Worm (Caenorhabditis elegans) whole organism, L4 larva: ENCODE results near the gene C17H11.4.

Source experiments
- F37D6.2 ChIP-seq: sonication (generic microtip); optimal IDR thresholded peaks from 2 replicates; lab custom pipeline; 2016; ENCODE audit warnings: mild to moderate bottlenecking, missing genetic modification characterization, missing compliant biosample characterization
- F44E2.7 ChIP-seq: fragments of 200-800 bp; sonication (Bioruptor generic); IDR thresholded peaks from 2 replicates; pipeline ENCODE4 v2.1.2; 2022; ENCODE audit warnings: missing genetic modification characterization, missing compliant biosample characterization
- F49E8.2 ChIP-seq: sonication (generic microtip); optimal IDR thresholded peaks from 2 replicates; lab custom pipeline; 2016; ENCODE audit warnings: missing compliant biosample characterization, mild to moderate bottlenecking, missing genetic modification characterization, borderline replicate concordance
- T20F7.1 ChIP-seq: fragments of 200-800 bp; sonication (Bioruptor generic); optimal IDR thresholded peaks from 2 replicates; lab custom pipeline; 2018; ENCODE audit warnings: mild to moderate bottlenecking, missing genetic modification characterization, missing compliant biosample characterization
- T26A8.4 ChIP-seq: fragments of 200-800 bp; sonication (Bioruptor generic); IDR thresholded peaks from 2 replicates; pipeline ENCODE4 v1.3.6; 2022; ENCODE audit warnings: missing genetic modification characterization, missing compliant biosample characterization
- Y105C5A.15 ChIP-seq: fragments of 200-800 bp; sonication (Bioruptor generic); IDR thresholded peaks from 2 replicates; pipeline ENCODE4 v1.3.6; 2022; ENCODE audit warnings: missing genetic modification characterization, missing compliant biosample characterization
- Y5F2A.4 ChIP-seq: fragments of 200-800 bp; sonication (Bioruptor generic); optimal IDR thresholded peaks from 2 replicates; lab custom pipeline; 2018; ENCODE audit warnings: mild to moderate bottlenecking, missing genetic modification characterization, missing compliant biosample characterization
- Y75B8A.6 ChIP-seq: fragments of 200-800 bp; sonication (Bioruptor generic); IDR thresholded peaks from 2 replicates; pipeline ENCODE4 v1.3.6; 2022; ENCODE audit warnings: missing genetic modification reagents, missing genetic modification characterization, missing compliant biosample characterization
- ZK337.2 ChIP-seq: fragments of 200-800 bp; sonication (Bioruptor generic); IDR thresholded peaks from 2 replicates; pipeline ENCODE4 v1.3.6; 2022; ENCODE audit warnings: missing genetic modification reagents, missing genetic modification characterization, missing compliant biosample characterization
- ceh-20 ChIP-seq: fragments of 200-800 bp; sonication (Bioruptor generic); IDR thresholded peaks from 2 replicates; pipeline ENCODE4 v1.3.6; 2022; ENCODE audit warnings: missing genetic modification reagents, missing genetic modification characterization, missing compliant biosample characterization
- ceh-32 ChIP-seq: sonication (generic microtip); optimal IDR thresholded peaks from 2 replicates; lab custom pipeline; 2016; ENCODE audit warnings: mild to moderate bottlenecking, missing genetic modification characterization, missing compliant biosample characterization; ENCODE audit not compliant: poor library complexity
- ceh-62 ChIP-seq: sonication (generic microtip); optimal IDR thresholded peaks from 2 replicates; lab custom pipeline; 2017; ENCODE audit warnings: missing biosample characterization, missing genetic modification characterization
- cey-2 ChIP-seq: sonication (generic microtip); optimal IDR thresholded peaks from 3 replicates; lab custom pipeline; 2017; ENCODE audit warnings: missing genetic modification characterization, mild to moderate bottlenecking, missing compliant biosample characterization, antibody characterized with exemption, borderline replicate concordance; ENCODE audit not compliant: insufficient read depth
- daf-8 ChIP-seq: fragments of 200-800 bp; sonication (Bioruptor generic); IDR thresholded peaks from 2 replicates; pipeline ENCODE4 v1.3.6; 2022; ENCODE audit warnings: missing genetic modification characterization, missing compliant biosample characterization
- dmd-8 ChIP-seq: fragments of 200-800 bp; sonication (Bioruptor generic); IDR thresholded peaks from 2 replicates; pipeline ENCODE4 v1.3.6; 2022; ENCODE audit warnings: missing genetic modification characterization, missing compliant biosample characterization
- dmd-9 ChIP-seq: fragments of 200-800 bp; sonication (Bioruptor generic); IDR thresholded peaks from 2 replicates; pipeline ENCODE4 v1.3.6; 2022; ENCODE audit warnings: missing genetic modification reagents, missing genetic modification characterization, missing compliant biosample characterization
- dpl-1 ChIP-seq: fragments of 150-350 bp; optimal IDR thresholded peaks from 2 replicates; lab custom pipeline; 2014; ENCODE audit warnings: missing biosample characterization, missing genetic modification reagents, missing genetic modification characterization
- duxl-1 ChIP-seq: sonication (generic microtip); optimal IDR thresholded peaks from 2 replicates; lab custom pipeline; 2016; ENCODE audit warnings: mild to moderate bottlenecking, missing genetic modification characterization, moderate library complexity, missing compliant biosample characterization; ENCODE audit not compliant: poor library complexity
- egl-27 ChIP-seq: sonication (generic microtip); optimal IDR thresholded peaks from 3 replicates; lab custom pipeline; 2017; ENCODE audit warnings: missing biosample characterization, missing genetic modification reagents, missing genetic modification characterization
- egl-43 ChIP-seq: fragments of 200-800 bp; sonication (Bioruptor generic); IDR thresholded peaks from 2 replicates; pipeline ENCODE4 v1.3.6; 2022; ENCODE audit warnings: missing genetic modification reagents, missing genetic modification characterization, missing compliant biosample characterization
- fkh-10 ChIP-seq: fragments of 150-350 bp; optimal IDR thresholded peaks from 2 replicates; lab custom pipeline; 2014; ENCODE audit warnings: missing biosample characterization, missing genetic modification reagents, missing genetic modification characterization
- fos-1 ChIP-seq: fragments of 150-350 bp; optimal IDR thresholded peaks from 2 replicates; lab custom pipeline; 2014; ENCODE audit warnings: missing biosample characterization, missing genetic modification characterization
- hif-1 ChIP-seq, 2 experiments: sonication (generic microtip); optimal IDR thresholded peaks; 2 replicates each; lab custom pipeline; 2016 to 2017; ENCODE audit warnings: missing compliant biosample characterization in 2 of 2, missing genetic modification characterization in 2 of 2, missing genetic modification reagents in 2 of 2, missing genotype in 2 of 2, mild to moderate bottlenecking in 1 of 2
- lin-1 ChIP-seq: fragments of 200-800 bp; sonication (Bioruptor generic); IDR thresholded peaks from 2 replicates; pipeline ENCODE4 v1.3.6; 2022; ENCODE audit warnings: missing genetic modification reagents, missing genetic modification characterization, missing compliant biosample characterization
- lin-15B ChIP-seq: fragments of 150-350 bp; sonication (generic microtip); optimal IDR thresholded peaks from 3 replicates; lab custom pipeline; 2014; ENCODE audit warnings: missing biosample characterization, missing genetic modification characterization
- lin-29 ChIP-seq: fragments of 200-800 bp; sonication (Bioruptor generic); IDR thresholded peaks from 2 replicates; pipeline ENCODE4 v1.3.6; 2022; ENCODE audit warnings: missing genetic modification reagents, missing genetic modification characterization, missing compliant biosample characterization
- lin-38 ChIP-seq: fragments of 200-800 bp; sonication (Bioruptor generic); IDR thresholded peaks from 2 replicates; pipeline ENCODE4 v1.3.6; 2022; ENCODE audit warnings: missing genetic modification reagents, missing genetic modification characterization, missing compliant biosample characterization
- lin-39 ChIP-seq: fragments of 150-350 bp; optimal IDR thresholded peaks from 2 replicates; lab custom pipeline; 2014; ENCODE audit warnings: missing biosample characterization, missing genetic modification reagents, missing genetic modification characterization
- lir-3 ChIP-seq: sonication (generic microtip); optimal IDR thresholded peaks from 2 replicates; lab custom pipeline; 2016; ENCODE audit warnings: mild to moderate bottlenecking, missing genetic modification characterization, missing compliant biosample characterization
- madf-9 ChIP-seq: fragments of 200-800 bp; sonication (Bioruptor generic); conservative IDR thresholded peaks from 2 replicates; pipeline ENCODE4 v1.3.6; 2022; ENCODE audit warnings: missing genetic modification reagents, missing genetic modification characterization, missing compliant biosample characterization
- mep-1 ChIP-seq: fragments of 150-350 bp; sonication (generic microtip); optimal IDR thresholded peaks from 3 replicates; lab custom pipeline; 2014; ENCODE audit warnings: missing biosample characterization, missing genetic modification characterization
- mxl-2 ChIP-seq: fragments of 200-800 bp; sonication (Bioruptor generic); conservative IDR thresholded peaks from 2 replicates; pipeline ENCODE4 v1.3.6; 2022; ENCODE audit warnings: missing genetic modification reagents, missing genetic modification characterization, missing compliant biosample characterization
- nhr-102 ChIP-seq: sonication (generic microtip); optimal IDR thresholded peaks from 2 replicates; lab custom pipeline; 2016; ENCODE audit warnings: mild to moderate bottlenecking, missing genetic modification characterization, moderate library complexity, missing compliant biosample characterization
- nhr-11 ChIP-seq: fragments of 150-350 bp; optimal IDR thresholded peaks from 2 replicates; lab custom pipeline; 2014; ENCODE audit warnings: missing biosample characterization, missing genetic modification characterization
- nhr-25 ChIP-seq: sonication (generic microtip); optimal IDR thresholded peaks from 2 replicates; lab custom pipeline; 2017; ENCODE audit warnings: missing genetic modification characterization, mild to moderate bottlenecking, missing compliant biosample characterization, antibody characterized with exemption, moderate library complexity, borderline replicate concordance; ENCODE audit not compliant: insufficient read depth
- nhr-41 ChIP-seq: fragments of 200-800 bp; sonication (Bioruptor generic); IDR thresholded peaks from 2 replicates; pipeline ENCODE4 v1.3.6; 2022; ENCODE audit warnings: missing genetic modification reagents, missing genetic modification characterization, missing compliant biosample characterization
- nhr-6 ChIP-seq: fragments of 150-350 bp; optimal IDR thresholded peaks from 2 replicates; lab custom pipeline; 2014; ENCODE audit warnings: missing biosample characterization, missing genetic modification characterization
- php-3 ChIP-seq: fragments of 200-800 bp; sonication (Bioruptor generic); IDR thresholded peaks from 2 replicates; pipeline ENCODE4 v1.3.6; 2022; ENCODE audit warnings: missing genetic modification reagents, missing genetic modification characterization, missing compliant biosample characterization
- rbr-2 ChIP-seq: sonication (generic microtip); optimal IDR thresholded peaks from 2 replicates; lab custom pipeline; 2016; ENCODE audit warnings: missing genotype, missing genetic modification characterization, missing compliant biosample characterization
- sdz-12 ChIP-seq: fragments of 200-800 bp; sonication (Bioruptor generic); optimal IDR thresholded peaks from 2 replicates; lab custom pipeline; 2018; ENCODE audit warnings: mild to moderate bottlenecking, missing genetic modification characterization, missing compliant biosample characterization
- set-16 ChIP-seq: fragments of 200-800 bp; sonication (Bioruptor generic); IDR thresholded peaks from 2 replicates; pipeline ENCODE4 v1.3.6; 2022; ENCODE audit warnings: missing genetic modification reagents, missing genetic modification characterization, missing compliant biosample characterization
- skn-1 ChIP-seq: fragments of 150-350 bp; optimal IDR thresholded peaks from 2 replicates; lab custom pipeline; 2014; ENCODE audit warnings: missing biosample characterization, missing genetic modification characterization
- snpc-4 ChIP-seq: fragments of 150-350 bp; optimal IDR thresholded peaks from 2 replicates; lab custom pipeline; 2014; ENCODE audit warnings: missing biosample characterization, missing genetic modification characterization
- tra-1 ChIP-seq: fragments of 200-800 bp; sonication (Bioruptor generic); IDR thresholded peaks from 2 replicates; pipeline ENCODE4 v1.3.6; 2022; ENCODE audit warnings: missing genetic modification reagents, missing genetic modification characterization, missing compliant biosample characterization
- unc-39 ChIP-seq: sonication (generic microtip); optimal IDR thresholded peaks from 2 replicates; lab custom pipeline; 2017; ENCODE audit warnings: missing biosample characterization, missing genetic modification characterization
- unc-62 ChIP-seq, 3 experiments: fragments of 150-350 bp in 1 of 3; sonication (generic microtip); optimal IDR thresholded peaks in 2 of 3; peaks in 1 of 3; 1 replicate in 1 of 3; 2 replicates in 2 of 3; lab custom pipeline; 2014 to 2017; ENCODE audit warnings: missing biosample characterization in 3 of 3, missing genetic modification characterization in 3 of 3, missing genetic modification reagents in 3 of 3, missing genotype in 1 of 3
- vab-7 ChIP-seq: fragments of 200-800 bp; sonication (Bioruptor generic); IDR thresholded peaks from 2 replicates; pipeline ENCODE4 v1.3.6; 2022; ENCODE audit warnings: missing genetic modification reagents, missing genetic modification characterization, missing compliant biosample characterization
- zag-1 ChIP-seq: fragments of 150-350 bp; optimal IDR thresholded peaks from 2 replicates; lab custom pipeline; 2014; ENCODE audit warnings: missing biosample characterization, missing genetic modification characterization
- ztf-11 ChIP-seq: fragments of 150-350 bp; optimal IDR thresholded peaks from 2 replicates; lab custom pipeline; 2014; ENCODE audit warnings: missing biosample characterization, missing genetic modification characterization
- ztf-7 ChIP-seq: fragments of 150-350 bp; optimal IDR thresholded peaks from 2 replicates; lab custom pipeline; 2014; ENCODE audit warnings: missing biosample characterization, missing genetic modification characterization

C17H11.4 gene

DNA sequence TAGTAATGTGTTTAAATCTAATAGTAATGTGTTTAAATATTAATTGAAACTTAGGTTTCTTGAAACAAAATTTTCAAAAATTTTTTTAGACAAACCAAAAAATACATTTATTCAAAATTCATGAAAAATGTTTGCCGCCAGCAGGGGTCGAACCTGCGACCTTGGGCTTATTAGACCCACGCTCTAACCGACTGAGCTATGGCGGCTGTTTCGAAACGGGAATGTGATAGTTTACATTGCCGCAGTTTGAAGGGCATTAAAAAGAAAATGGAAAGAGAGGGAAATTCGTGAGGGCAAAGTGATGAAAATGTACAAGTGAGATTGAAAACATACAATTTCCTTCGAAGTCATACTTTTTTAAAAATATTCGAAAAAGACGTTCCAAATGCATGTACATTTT, 24.9 kb downstream of the C17H11.4 start (continued):
- TF ChIP-seq php-3 (GFP tag; lab: Robert Waterston, UW) (peak; percentile 44; the same call in 1 of the 2 replicates), Y105C5A.15 (GFP tag; lab: Robert Waterston, UW) (0 out of 2 replicates have a peak, but pooled peaks have one; percentile 65), rbr-2 (no peak), ceh-62 (no peak), hif-1 (tag; optimal IDR thresholded peaks at IDR 0.05; lab: Kevin White, UChicago) (no peak), fkh-10 (GFP tag; lab: Kevin White, UChicago) (no peak), F49E8.2 (tag; lab: Kevin White, UChicago) (no peak), ceh-32 (tag; lab: Kevin White, UChicago) (no peak), lin-1 (GFP tag; lab: Robert Waterston, UW) (no peak), sdz-12 (no peak), Y5F2A.4 (GFP tag; lab: Kevin White, UChicago) (no peak), mep-1 (peak; percentile 64), nhr-11 (tag; lab: Kevin White, UChicago) (no peak), T26A8.4 (GFP tag; lab: Robert Waterston, UW) (peak; percentile 22; the same call in 1 of the 2 replicates), egl-43 (peak; percentile 78), T20F7.1 (GFP tag; lab: Kevin White, UChicago) (no peak), mxl-2 (GFP tag; lab: Robert Waterston, UW) (no peak), lin-38 (GFP tag; lab: Robert Waterston, UW) (peak; percentile 50), snpc-4 (tag; lab: Kevin White, UChicago) (no peak), skn-1 (no peak), ceh-20 (GFP tag; lab: Robert Waterston, UW) (peak; percentile 50; the same call in 1 of the 2 replicates), F37D6.2 (tag; lab: Kevin White, UChicago) (no peak), nhr-25 (tag; lab: Kevin White, UChicago) (no peak), ZK337.2 (GFP tag; lab: Robert Waterston, UW) (peak; percentile 68; the same call in 1 of the 2 replicates), tra-1 (no peak), dpl-1 (GFP tag; lab: Kevin White, UChicago) (no peak), Y75B8A.6 (GFP tag; lab: Robert Waterston, UW) (0 out of 2 replicates have a peak, but pooled peaks have one; percentile 35), unc-39 (tag; lab: Kevin White, UChicago) (no peak), F44E2.7 (GFP tag; lab: Robert Waterston, UW) (no peak), lin-29 (GFP tag; lab: Robert Waterston, UW) (0 out of 2 replicates have a peak, but pooled peaks have one; percentile 17), nhr-6 (tag; lab: Kevin White, UChicago) (no peak), ztf-7 (peak; percentile 9), lin-15B (tag; lab: Kevin White, UChicago) (no peak), set-16 (no peak), cey-2 (tag; lab: Kevin White, UChicago) (no peak), madf-9 (GFP tag; lab: Robert Waterston, UW) (peak; percentile 35; the same call in 1 of the 2 replicates), dmd-9 (GFP tag; lab: Robert Waterston, UW) (no peak), daf-8 (GFP tag; lab: Robert Waterston, UW) (no peak), lir-3 (tag; lab: Kevin White, UChicago) (no peak), nhr-41 (GFP tag; lab: Robert Waterston, UW) (0 out of 2 replicates have a peak, but pooled peaks have one; percentile 9), zag-1 (tag; lab: Kevin White, UChicago) (no peak), egl-27 (no peak), nhr-102 (tag; lab: Kevin White, UChicago) (no peak), dmd-8 (GFP tag; lab: Robert Waterston, UW) (0 out of 2 replicates have a peak, but pooled peaks have one; percentile 60), lin-39 (tag; lab: Kevin White, UChicago) (no peak), duxl-1 (tag; lab: Kevin White, UChicago) (no peak), fos-1 (no peak), ztf-11 (tag; lab: Kevin White, UChicago) (no peak), vab-7 (peak; percentile 72), unc-62 (GFP tag; optimal IDR thresholded peaks at IDR 0.05 in 1 of 2; lab: Kevin White, UChicago) (no peak), unc-62 (tag; optimal IDR thresholded peaks at IDR 0.05; lab: Kevin White, UChicago) (no peak)
